Fruit fly (Drosophila melanogaster): Measurements from ENCODE around the gene knk.

knk gene

dm6 chr3R:10130091-10130490 is 4.6 kb upstream of the knk start (continued):
- TF ChIP-seq dati (GFP tag; IDR thresholded peaks at IDR 0.05) (no peak), gt (GFP tag; IDR thresholded peaks at IDR 0.05) (no peak), ranshi (GFP tag; IDR thresholded peaks at IDR 0.05) (0 out of 2 replicates have a peak, but pooled peaks have one; percentile 48), CG13775 (GFP tag; optimal IDR thresholded peaks at IDR 0.05) (peak; percentile 43), sna (GFP tag; IDR thresholded peaks at IDR 0.05; ENCODE audit: partially characterized antibody) (no peak), CG17186 (GFP tag; optimal IDR thresholded peaks at IDR 0.05) (no peak), ATbp (GFP tag; optimal IDR thresholded peaks at IDR 0.05) (peak; percentile 30), CG4404 (GFP tag; IDR thresholded peaks at IDR 0.05) (no peak), pros (GFP tag; optimal IDR thresholded peaks at IDR 0.05) (no peak), cwo (GFP tag; optimal IDR thresholded peaks at IDR 0.05) (peak; percentile 64), CG10267 (tag; optimal IDR thresholded peaks at IDR 0.05) (peak; percentile 52), CoRest (tag; optimal IDR thresholded peaks at IDR 0.05) (peak; percentile 56), pb (GFP tag; optimal IDR thresholded peaks at IDR 0.05) (no peak), chif (GFP tag; optimal IDR thresholded peaks at IDR 0.05) (peak in 1 of 2 experiments; percentile 22), CG13894 (tag; optimal IDR thresholded peaks at IDR 0.05) (peak; percentile 58), yki (optimal IDR thresholded peaks at IDR 0.05) (no peak), CG13123 (GFP tag; optimal IDR thresholded peaks at IDR 0.05) (no peak), CG8089 (GFP tag; optimal IDR thresholded peaks at IDR 0.05) (no peak), Ptx1 (GFP tag; IDR thresholded peaks at IDR 0.05) (peak; percentile 80), CG11723 (GFP tag; optimal IDR thresholded peaks at IDR 0.05) (no peak), CG5953 (GFP tag; IDR thresholded peaks at IDR 0.05) (peak; percentile 54; the same call in 1 of the 2 replicates), slp2 (GFP tag; optimal IDR thresholded peaks at IDR 0.05) (no peak), BtbVII (GFP tag; optimal IDR thresholded peaks at IDR 0.05) (peak; percentile 59), GATAe (GFP tag; conservative IDR thresholded peaks at IDR 0.05) (no peak), az2 (GFP tag; optimal IDR thresholded peaks at IDR 0.05) (peak; percentile 55), ase (GFP tag; IDR thresholded peaks at IDR 0.05) (no peak), lilli (GFP tag; optimal IDR thresholded peaks at IDR 0.05) (peak; percentile 51), CG17361 (GFP tag; IDR thresholded peaks at IDR 0.05) (peak; percentile 69), vnd (GFP tag; IDR thresholded peaks at IDR 0.05; ENCODE audit: partially characterized antibody) (no peak), ac (GFP tag; optimal IDR thresholded peaks at IDR 0.05) (no peak), HLH4C (GFP tag; IDR thresholded peaks at IDR 0.05; ENCODE audit: partially characterized antibody) (no peak), CG10543 (GFP tag; optimal IDR thresholded peaks at IDR 0.05) (no peak), CG32767 (GFP tag; IDR thresholded peaks at IDR 0.05) (peak; percentile 66), Mad (GFP tag; optimal IDR thresholded peaks at IDR 0.05) (no peak), CG10654 (GFP tag; optimal IDR thresholded peaks at IDR 0.05) (peak; percentile 27), CG43689 (GFP tag; IDR thresholded peaks at IDR 0.05) (no peak), Dip3 (GFP tag; optimal IDR thresholded peaks at IDR 0.05) (peak; percentile 37), aop (GFP tag; IDR thresholded peaks at IDR 0.05) (no peak), CG4730 (GFP tag; IDR thresholded peaks at IDR 0.05) (peak; percentile 36; the same call in 1 of the 2 replicates), grn (GFP tag; optimal IDR thresholded peaks at IDR 0.05) (no peak), CG9727 (GFP tag; optimal IDR thresholded peaks at IDR 0.05) (peak; percentile 67), Optix (GFP tag; IDR thresholded peaks at IDR 0.05) (no peak), knrl (GFP tag; IDR thresholded peaks at IDR 0.05; ENCODE audit: partially characterized antibody) (no peak), ab (GFP tag; optimal IDR thresholded peaks at IDR 0.05) (no peak), CG16815 (GFP tag; optimal IDR thresholded peaks at IDR 0.05) (peak; percentile 8), dm (GFP tag; optimal IDR thresholded peaks at IDR 0.05) (no peak), Six4 (GFP tag; optimal IDR thresholded peaks at IDR 0.05) (peak; percentile 8), E2f2 (GFP tag; IDR thresholded peaks at IDR 0.05) (0 out of 2 replicates have a peak, but pooled peaks have one; percentile 34), Gsc (GFP tag; IDR thresholded peaks at IDR 0.05) (no peak), CG4854 (GFP tag; optimal IDR thresholded peaks at IDR 0.05) (no peak), Usf (GFP tag; optimal IDR thresholded peaks at IDR 0.05) (no peak), Asciz (GFP tag; optimal IDR thresholded peaks at IDR 0.05) (peak; percentile 36)

Measured in whole organism, embryonic.